Fruit fly (Drosophila melanogaster) whole organism, embryonic: ENCODE results near the gene SelG.

ENCODE experiments used
- Atf6 ChIP-seq: fragments of 200-800 bp; sonication (Bioruptor generic); IDR thresholded peaks from 2 replicates; pipeline ENCODE4 v1.3.6; 2022; ENCODE audit warnings: missing biosample characterization, missing genetic modification characterization
- Awh ChIP-seq: fragments of 200-800 bp; sonication (Bioruptor generic); IDR thresholded peaks from 2 replicates; pipeline ENCODE4, ENCODE4 v1.3.6; 2022; ENCODE audit warnings: missing biosample characterization, missing genetic modification characterization
- CG12155 ChIP-seq: fragments of 200-800 bp; sonication (Bioruptor generic); optimal IDR thresholded peaks from 3 replicates; lab custom pipeline; 2016; ENCODE audit warnings: missing biosample characterization, missing genetic modification characterization
- CG1233 ChIP-seq: fragments of 200-800 bp; sonication (Bioruptor generic); optimal IDR thresholded peaks from 4 replicates; lab custom pipeline; 2018; ENCODE audit warnings: missing biosample characterization, mild to moderate bottlenecking, missing genetic modification characterization
- CG12744 ChIP-seq: fragments of 200-800 bp; sonication (Bioruptor generic); optimal IDR thresholded peaks from 2 replicates; lab custom pipeline; 2016; ENCODE audit warnings: missing biosample characterization, missing genetic modification characterization
- CG12769 ChIP-seq: fragments of 200-800 bp; sonication (Bioruptor generic); optimal IDR thresholded peaks from 2 replicates; lab custom pipeline; 2019; ENCODE audit warnings: missing biosample characterization, mild to moderate bottlenecking, missing genetic modification characterization, moderate library complexity
- CG14441 ChIP-seq: fragments of 200-800 bp; sonication (Bioruptor generic); IDR thresholded peaks from 2 replicates; pipeline ENCODE4 v1.3.6; 2022; ENCODE audit warnings: missing biosample characterization, missing genetic modification characterization
- CG1529 ChIP-seq: fragments of 200-800 bp; sonication (Bioruptor generic); optimal IDR thresholded peaks from 3 replicates; lab custom pipeline; 2018; ENCODE audit warnings: missing biosample characterization, missing genetic modification characterization
- CG18476 ChIP-seq: fragments of 200-800 bp; sonication (Bioruptor generic); optimal IDR thresholded peaks from 2 replicates; lab custom pipeline; 2016; ENCODE audit warnings: missing biosample characterization, mild to moderate bottlenecking, missing genetic modification characterization
- CG18619 ChIP-seq: fragments of 200-800 bp; sonication (Bioruptor generic); optimal IDR thresholded peaks from 3 replicates; lab custom pipeline; 2017; ENCODE audit warnings: missing biosample characterization, mild to moderate bottlenecking, missing genetic modification characterization
- CG2875 ChIP-seq: fragments of 200-800 bp; sonication (Bioruptor generic); optimal IDR thresholded peaks from 2 replicates; lab custom pipeline; 2017; ENCODE audit warnings: missing biosample characterization, mild to moderate bottlenecking, missing genetic modification characterization, missing genetic modification reagents
- CG31365 ChIP-seq: fragments of 200-800 bp; sonication (Bioruptor generic); optimal IDR thresholded peaks from 2 replicates; lab custom pipeline; 2018; ENCODE audit warnings: missing biosample characterization, mild to moderate bottlenecking, missing genetic modification characterization
- CG32532 ChIP-seq: fragments of 200-800 bp; sonication (Bioruptor generic); IDR thresholded peaks from 2 replicates; pipeline ENCODE4 v1.3.6; 2022; ENCODE audit warnings: missing biosample characterization, missing genetic modification characterization
- CG3407 ChIP-seq: fragments of 200-800 bp; sonication (Bioruptor generic); optimal IDR thresholded peaks from 2 replicates; lab custom pipeline; 2018; ENCODE audit warnings: missing biosample characterization, mild to moderate bottlenecking, missing genetic modification characterization
- CG7963 ChIP-seq: fragments of 200-800 bp; sonication (Bioruptor generic); IDR thresholded peaks from 3 replicates; pipeline ENCODE4 v1.3.6; 2022; ENCODE audit warnings: missing biosample characterization, missing genetic modification characterization; ENCODE audit not compliant: partially characterized antibody
- CG8359 ChIP-seq: fragments of 200-800 bp; sonication (Bioruptor generic); optimal IDR thresholded peaks from 2 replicates; lab custom pipeline; 2017; ENCODE audit warnings: missing biosample characterization, mild to moderate bottlenecking, missing genetic modification characterization, borderline replicate concordance
- CG9437 ChIP-seq: fragments of 200-800 bp; sonication (Bioruptor generic); optimal IDR thresholded peaks from 2 replicates; lab custom pipeline; 2018; ENCODE audit warnings: missing biosample characterization, mild to moderate bottlenecking, missing genetic modification characterization
- CrebB ChIP-seq: fragments of 200-800 bp; sonication (Bioruptor generic); optimal IDR thresholded peaks from 3 replicates; lab custom pipeline; 2018; ENCODE audit warnings: missing biosample characterization, mild to moderate bottlenecking, missing genetic modification characterization
- Dfd ChIP-seq, 2 experiments: fragments of >200 bp; optimal IDR thresholded peaks; 2 replicates each; lab custom pipeline; 2017; ENCODE audit warnings: missing biosample characterization in 2 of 2, missing genetic modification characterization in 2 of 2
- Doc2 ChIP-seq: fragments of 200-800 bp; sonication (Bioruptor generic); IDR thresholded peaks from 2 replicates; pipeline ENCODE4 v1.3.6; 2022; ENCODE audit warnings: missing biosample characterization, missing genetic modification characterization
- Elba2 ChIP-seq: fragments of 200-800 bp; sonication (Bioruptor generic); optimal IDR thresholded peaks from 3 replicates; lab custom pipeline; 2016; ENCODE audit warnings: missing biosample characterization, missing genetic modification characterization
- H15 ChIP-seq: fragments of 200-800 bp; sonication (Bioruptor generic); IDR thresholded peaks from 3 replicates; pipeline ENCODE4 v1.3.6; 2022; ENCODE audit warnings: missing biosample characterization, missing genetic modification characterization
- Kr ChIP-seq: fragments of 200-800 bp; sonication (Bioruptor generic); optimal IDR thresholded peaks from 2 replicates; lab custom pipeline; 2017; ENCODE audit warnings: missing biosample characterization, mild to moderate bottlenecking, missing genetic modification characterization
- Med ChIP-seq: fragments of 200-800 bp; sonication (Bioruptor generic); peaks from one replicate; lab custom pipeline; 2016; ENCODE audit warnings: missing biosample characterization, missing genetic modification characterization, mild to moderate bottlenecking, inconsistent platforms, moderate library complexity
- Meics ChIP-seq: fragments of 200-800 bp; sonication (Bioruptor generic); optimal IDR thresholded peaks from 2 replicates; lab custom pipeline; 2017; ENCODE audit warnings: missing biosample characterization, mild to moderate bottlenecking, missing genetic modification characterization
- Rfx ChIP-seq: fragments of 200-800 bp; sonication (Bioruptor generic); IDR thresholded peaks from 2 replicates; pipeline ENCODE4 v1.3.6; 2022; ENCODE audit warnings: missing biosample characterization, missing genetic modification characterization
- Sry-β ChIP-seq: fragments of 200-800 bp; sonication (Bioruptor generic); optimal IDR thresholded peaks from 2 replicates; lab custom pipeline; 2018; ENCODE audit warnings: missing biosample characterization, mild to moderate bottlenecking, missing genetic modification characterization, moderate library complexity
- abd-A ChIP-seq: fragments of 200-800 bp; sonication (Bioruptor generic); optimal IDR thresholded peaks from 3 replicates; lab custom pipeline; 2019; ENCODE audit warnings: missing biosample characterization, mild to moderate bottlenecking, missing genetic modification characterization, moderate library complexity
- ac ChIP-seq: fragments of 200-800 bp; sonication (Bioruptor generic); optimal IDR thresholded peaks from 3 replicates; lab custom pipeline; 2017; ENCODE audit warnings: missing biosample characterization, mild to moderate bottlenecking, missing genetic modification characterization
- al ChIP-seq: fragments of 200-800 bp; sonication (Bioruptor generic); IDR thresholded peaks from 2 replicates; pipeline ENCODE4 v1.3.6; 2022; ENCODE audit warnings: missing biosample characterization, missing genetic modification characterization
- ci ChIP-seq: fragments of 200-800 bp; sonication (Bioruptor generic); IDR thresholded peaks from 3 replicates; pipeline ENCODE4 v1.3.6; 2022; ENCODE audit warnings: missing biosample characterization, missing genetic modification characterization
- crol ChIP-seq: fragments of 200-800 bp; sonication (Bioruptor generic); IDR thresholded peaks from 2 replicates; pipeline ENCODE4 v1.3.6; 2022; ENCODE audit warnings: missing biosample characterization, missing genetic modification characterization
- cwo ChIP-seq: fragments of 200-800 bp; sonication (Bioruptor generic); optimal IDR thresholded peaks from 3 replicates; lab custom pipeline; 2017; ENCODE audit warnings: missing biosample characterization, missing genetic modification characterization, mild to moderate bottlenecking, moderate library complexity, missing genetic modification reagents
- esg ChIP-seq: fragments of 200-800 bp; sonication (Bioruptor generic); conservative IDR thresholded peaks from 2 replicates; pipeline ENCODE4 v1.3.6; 2022; ENCODE audit warnings: missing biosample characterization, missing genetic modification characterization
- fd102C ChIP-seq: fragments of 200-800 bp; sonication (Bioruptor generic); optimal IDR thresholded peaks from 2 replicates; lab custom pipeline; 2018; ENCODE audit warnings: missing biosample characterization, mild to moderate bottlenecking, missing genetic modification characterization, moderate library complexity
- hb ChIP-seq: fragments of 200-800 bp; sonication (Bioruptor generic); IDR thresholded peaks from 3 replicates; pipeline ENCODE4 v1.3.6; 2022; ENCODE audit warnings: missing biosample characterization, missing genetic modification characterization; ENCODE audit not compliant: partially characterized antibody
- kah ChIP-seq: fragments of 200-800 bp; sonication (Bioruptor generic); optimal IDR thresholded peaks from 2 replicates; lab custom pipeline; 2018; ENCODE audit warnings: missing biosample characterization, mild to moderate bottlenecking, missing genetic modification characterization
- kni ChIP-seq: fragments of 200-800 bp; sonication (Bioruptor generic); optimal IDR thresholded peaks from 3 replicates; lab custom pipeline; 2017; ENCODE audit warnings: mild to moderate bottlenecking, missing biosample characterization, missing genetic modification reagents, missing genetic modification characterization
- nerfin-1 ChIP-seq: fragments of 200-800 bp; sonication (Bioruptor generic); optimal IDR thresholded peaks from 3 replicates; lab custom pipeline; 2019; ENCODE audit warnings: missing biosample characterization, mild to moderate bottlenecking, missing genetic modification characterization, moderate library complexity
- oc ChIP-seq: fragments of 200-800 bp; sonication (Bioruptor generic); optimal IDR thresholded peaks from 2 replicates; lab custom pipeline; 2018; ENCODE audit warnings: missing biosample characterization, mild to moderate bottlenecking, missing genetic modification characterization, moderate library complexity
- pan ChIP-seq, 4 experiments: fragments of >200 bp in 3 of 4; fragments of 200-800 bp in 1 of 4; sonication (Bioruptor generic) in 1 of 4; optimal IDR thresholded peaks in 3 of 4; IDR thresholded peaks in 1 of 4; 2 replicates each; pipeline versions ENCODE4 v1.3.6 to Lab custom; 2017 to 2022; ENCODE audit warnings: missing biosample characterization in 2 of 4, missing genetic modification characterization in 2 of 4, mixed read lengths in 1 of 4
- row ChIP-seq: fragments of 200-800 bp; sonication (Bioruptor generic); IDR thresholded peaks from 3 replicates; pipeline ENCODE4 v1.3.6; 2022; ENCODE audit warnings: missing biosample characterization, missing genetic modification characterization
- sd ChIP-seq: fragments of 200-800 bp; sonication (Bioruptor generic); optimal IDR thresholded peaks from 3 replicates; lab custom pipeline; 2018; ENCODE audit warnings: missing biosample characterization, mild to moderate bottlenecking, missing genetic modification characterization, moderate library complexity
- so ChIP-seq: fragments of 200-800 bp; sonication (Bioruptor generic); IDR thresholded peaks from 3 replicates; pipeline ENCODE4 v1.3.6; 2022; ENCODE audit warnings: missing biosample characterization, missing genetic modification characterization
- vvl ChIP-seq: fragments of 200-800 bp; sonication (Bioruptor generic); IDR thresholded peaks from 2 replicates; pipeline ENCODE4 v1.3.6; 2022; ENCODE audit warnings: missing biosample characterization, missing genetic modification characterization
- wdn ChIP-seq: fragments of 200-800 bp; sonication (Bioruptor generic); IDR thresholded peaks from 2 replicates; pipeline ENCODE4 v1.3.6; 2022; ENCODE audit warnings: missing biosample characterization, missing genetic modification characterization

The SelG gene

DNA sequence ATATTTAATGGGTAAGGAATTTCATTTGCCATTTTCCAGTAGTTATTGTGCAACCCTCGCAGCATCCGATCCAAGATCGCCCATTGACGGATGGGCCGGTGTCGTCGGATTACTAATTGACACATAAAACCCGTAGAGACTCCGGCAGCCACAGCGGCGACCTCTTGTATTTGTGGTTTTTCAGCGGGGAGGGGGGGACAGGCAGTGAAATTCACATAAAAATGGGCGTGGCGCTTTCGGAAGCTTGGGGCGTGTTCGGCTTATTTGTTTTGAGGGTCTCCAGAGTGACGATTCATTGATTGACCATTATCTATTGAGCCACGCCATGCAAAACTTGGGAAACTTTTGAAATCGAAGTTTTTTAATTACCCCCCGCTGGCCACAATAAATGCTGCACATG lies 37.8 kb upstream of the SelG start:
- TF ChIP-seq abd-A (peak; percentile 72), CG1529 (GFP tag; lab: Kevin White, UChicago) (no peak), pan (optimal IDR thresholded peaks at IDR 0.05; lab: Kevin White, UChicago) (no peak), pan (GFP tag; optimal IDR thresholded peaks at IDR 0.05 in 1 of 2, IDR thresholded peaks at IDR 0.05 in 1 of 2) (peak in 1 of 2 experiments; percentile 16), CG8359 (GFP tag; lab: Kevin White, UChicago) (no peak), CG7963 (GFP tag; lab: Robert Waterston, UW) (no peak), CrebB (tag; lab: Kevin White, UChicago) (no peak), CG14441 (GFP tag; lab: Robert Waterston, UW) (peak; percentile 40), Dfd (GFP tag; optimal IDR thresholded peaks at IDR 0.05; lab: Kevin White, UChicago) (no peak), Atf6 (GFP tag; lab: Robert Waterston, UW) (no peak), oc (tag; lab: Kevin White, UChicago) (no peak), CG9437 (GFP tag; lab: Kevin White, UChicago) (no peak), CG3407 (GFP tag; lab: Kevin White, UChicago) (no peak), esg (GFP tag; lab: Robert Waterston, UW) (no peak), Rfx (no peak), Doc2 (GFP tag; lab: Robert Waterston, UW) (no peak), Meics (GFP tag; lab: Kevin White, UChicago) (no peak), ac (GFP tag; lab: Kevin White, UChicago) (no peak), CG31365 (tag; lab: Kevin White, UChicago) (no peak), ci (GFP tag; lab: Robert Waterston, UW) (0 out of 3 replicates have a peak, but pooled peaks have one; percentile 32), Sry-β (no peak), crol (GFP tag; lab: Robert Waterston, UW) (peak; percentile 59; the same call in 1 of the 2 replicates), CG12744 (GFP tag; lab: Kevin White, UChicago) (no peak), Awh (GFP tag; lab: Robert Waterston, UW) (0 out of 2 replicates have a peak, but pooled peaks have one; percentile 30), CG1233 (GFP tag; lab: Kevin White, UChicago) (no peak), CG18476 (GFP tag; lab: Kevin White, UChicago) (peak; percentile 10), CG12155 (GFP tag; lab: Kevin White, UChicago) (no peak), row (GFP tag; lab: Robert Waterston, UW) (0 out of 3 replicates have a peak, but pooled peaks have one; percentile 7), nerfin-1 (no peak), CG12769 (peak; percentile 60), CG2875 (GFP tag; lab: Kevin White, UChicago) (no peak), hb (GFP tag; lab: Robert Waterston, UW) (no peak), cwo (no peak), CG32532 (0 out of 2 replicates have a peak, but pooled peaks have one; percentile 7), fd102C (GFP tag; lab: Kevin White, UChicago) (no peak), CG18619 (no peak), so (GFP tag; lab: Robert Waterston, UW) (no peak), al (GFP tag; lab: Robert Waterston, UW) (peak; percentile 17; the same call in 1 of the 2 replicates), wdn (GFP tag; lab: Robert Waterston, UW) (no peak), kah (GFP tag; lab: Kevin White, UChicago) (no peak), vvl (peak; percentile 59; the same call in 1 of the 2 replicates), Med (GFP tag; lab: Kevin White, UChicago) (peak; percentile 70), H15 (no peak), sd (tag; lab: Kevin White, UChicago) (no peak), kni (GFP tag; lab: Kevin White, UChicago) (no peak), Kr (no peak), Elba2 (GFP tag; lab: Kevin White, UChicago) (no peak)
- TF ChIP-seq, all 482 proteins: peak for 13
